Worm (Caenorhabditis elegans): ENCODE data around the gene C34C12.12.

DNA sequence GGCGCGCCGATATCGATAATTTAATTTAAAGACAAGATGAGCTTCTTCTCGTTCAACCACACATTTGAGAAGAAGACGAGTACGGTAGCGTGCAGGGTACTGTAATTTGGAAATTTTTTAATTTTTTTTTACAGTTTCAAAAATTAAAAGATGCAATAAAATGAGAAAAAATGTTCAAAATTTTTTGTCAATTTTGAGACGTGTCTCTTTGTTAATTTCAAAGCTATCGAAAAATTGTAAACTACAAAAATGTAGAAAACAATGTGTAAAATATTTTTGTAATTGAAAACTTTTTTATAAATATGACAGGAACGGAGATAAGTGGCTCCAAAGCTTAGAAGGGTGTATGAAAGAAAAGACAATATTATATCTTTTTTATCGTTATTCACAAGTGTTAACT lies 21.6 kb upstream of the C34C12.12 start, which contains the start of gene K01A11.1:
- TF ChIP-seq efl-1 (optimal IDR thresholded peaks at IDR 0.05) = no peak
- no peak for TF ChIP-seq efl-1 (GFP tag; optimal IDR thresholded peaks at IDR 0.05 in 1 of 2)
- no peak for TF ChIP-seq hlh-4 (tag; optimal IDR thresholded peaks at IDR 0.05)
- TF ChIP-seq lin-39 (tag; optimal IDR thresholded peaks at IDR 0.05) = no peak
- TF ChIP-seq skn-1 (tag; optimal IDR thresholded peaks at IDR 0.05) = no peak
- no peak for TF ChIP-seq mep-1 (tag; optimal IDR thresholded peaks at IDR 0.05)
- TF ChIP-seq egl-27 (tag; optimal IDR thresholded peaks at IDR 0.05) = no peak
- no peak for TF ChIP-seq nhr-85 (tag)
- TF ChIP-seq unc-62 (GFP tag; optimal IDR thresholded peaks at IDR 0.05) = no peak
- TF ChIP-seq mab-9 (GFP tag; IDR thresholded peaks at IDR 0.05) = no peak
- TF ChIP-seq sox-4 (tag; optimal IDR thresholded peaks at IDR 0.05) = no peak
- TF ChIP-seq pqm-1 (tag; optimal IDR thresholded peaks at IDR 0.05) = no peak
